Fruit fly (Drosophila melanogaster) whole organism, embryonic: ENCODE data around the gene CG14096.
A peak's percentile ranks its signal among the peaks of the same experiment; 100 is the strongest.

Experiments
- BtbVII ChIP-seq: fragments of 200-800 bp; sonication (Bioruptor generic); optimal IDR thresholded peaks from 3 replicates; lab custom pipeline; 2017; ENCODE audit warnings: missing biosample characterization, mild to moderate bottlenecking, missing genetic modification characterization
- CG10543 ChIP-seq: fragments of 200-800 bp; sonication (Bioruptor generic); optimal IDR thresholded peaks from 3 replicates; lab custom pipeline; 2017; ENCODE audit warnings: missing biosample characterization, mild to moderate bottlenecking, missing genetic modification characterization, moderate library complexity
- CG10959 ChIP-seq: fragments of 200-800 bp; sonication (Bioruptor generic); IDR thresholded peaks from 2 replicates; pipeline ENCODE4 v1.3.6; 2022; ENCODE audit warnings: missing biosample characterization, missing genetic modification characterization
- CG11723 ChIP-seq: fragments of 200-800 bp; sonication (Bioruptor generic); optimal IDR thresholded peaks from 2 replicates; lab custom pipeline; 2017; ENCODE audit warnings: missing biosample characterization, mild to moderate bottlenecking, missing genetic modification characterization
- CG13624 ChIP-seq: fragments of 200-800 bp; sonication (Bioruptor generic); optimal IDR thresholded peaks from 2 replicates; lab custom pipeline; 2016; ENCODE audit warnings: missing biosample characterization, missing genetic modification characterization
- CG14965 ChIP-seq: fragments of 200-800 bp; sonication (Bioruptor generic); optimal IDR thresholded peaks from 2 replicates; lab custom pipeline; 2016; ENCODE audit warnings: missing biosample characterization, missing genetic modification characterization, borderline replicate concordance
- CG15073 ChIP-seq: fragments of 200-800 bp; sonication (Bioruptor generic); optimal IDR thresholded peaks from 2 replicates; lab custom pipeline; 2016; ENCODE audit warnings: missing biosample characterization, missing genetic modification characterization
- CG3065 ChIP-seq: fragments of 200-800 bp; sonication (Bioruptor generic); optimal IDR thresholded peaks from 2 replicates; lab custom pipeline; 2016; ENCODE audit warnings: missing biosample characterization, missing genetic modification characterization
- CG32767 ChIP-seq: fragments of 200-800 bp; sonication (Bioruptor generic); IDR thresholded peaks from 2 replicates; pipeline ENCODE4 v1.3.6; 2022; ENCODE audit warnings: missing biosample characterization, missing genetic modification characterization
- CG3281 ChIP-seq: fragments of 200-800 bp; sonication (Bioruptor generic); optimal IDR thresholded peaks from 3 replicates; lab custom pipeline; 2017; ENCODE audit warnings: missing biosample characterization, mild to moderate bottlenecking, missing genetic modification characterization
- CG33557 ChIP-seq: fragments of 200-800 bp; sonication (Bioruptor generic); optimal IDR thresholded peaks from 2 replicates; lab custom pipeline; 2019; ENCODE audit warnings: missing biosample characterization, mild to moderate bottlenecking, missing genetic modification characterization, moderate library complexity
- CG3847 ChIP-seq: fragments of 200-800 bp; sonication (Bioruptor generic); IDR thresholded peaks from 2 replicates; pipeline ENCODE4 v1.3.6; 2022; ENCODE audit warnings: missing biosample characterization, missing genetic modification characterization
- CG4424 ChIP-seq: fragments of 200-800 bp; sonication (Bioruptor generic); optimal IDR thresholded peaks from 3 replicates; lab custom pipeline; 2016; ENCODE audit warnings: missing biosample characterization, missing genetic modification characterization
- CG4730 ChIP-seq: fragments of 200-800 bp; sonication (Bioruptor generic); IDR thresholded peaks from 2 replicates; pipeline ENCODE4 v1.3.6; 2022; ENCODE audit warnings: missing biosample characterization, missing genetic modification characterization
- CG4854 ChIP-seq: fragments of 200-800 bp; sonication (Bioruptor generic); optimal IDR thresholded peaks from 2 replicates; lab custom pipeline; 2016; ENCODE audit warnings: missing biosample characterization, missing genetic modification characterization, inconsistent platforms
- CG6791 ChIP-seq: fragments of 200-800 bp; sonication (Bioruptor generic); IDR thresholded peaks from 3 replicates; pipeline ENCODE4 v1.3.6; 2022; ENCODE audit warnings: missing biosample characterization, missing genetic modification characterization; ENCODE audit not compliant: partially characterized antibody
- CG6813 ChIP-seq: fragments of 200-800 bp; sonication (Bioruptor generic); optimal IDR thresholded peaks from 2 replicates; lab custom pipeline; 2017; ENCODE audit warnings: missing biosample characterization, missing genetic modification characterization, mild to moderate bottlenecking, moderate library complexity, missing genetic modification reagents
- CG7745 ChIP-seq: fragments of 200-800 bp; sonication (Bioruptor generic); optimal IDR thresholded peaks from 2 replicates; lab custom pipeline; 2018; ENCODE audit warnings: missing biosample characterization, mild to moderate bottlenecking, missing genetic modification characterization, moderate library complexity
- CG8290 ChIP-seq, 3 experiments: fragments of 200-800 bp; sonication (Bioruptor generic); optimal IDR thresholded peaks; 2 replicates each; lab custom pipeline; 2016 to 2019; ENCODE audit warnings: missing biosample characterization in 3 of 3, missing genetic modification characterization in 3 of 3, mild to moderate bottlenecking in 2 of 3, moderate library complexity in 1 of 3
- CTCF ChIP-seq: fragments of 200-800 bp; sonication (Bioruptor generic); optimal IDR thresholded peaks from 2 replicates; lab custom pipeline; 2017; ENCODE audit warnings: missing biosample characterization, mild to moderate bottlenecking, missing genetic modification characterization, moderate library complexity
- CoRest ChIP-seq: fragments of 200-800 bp; sonication (Bioruptor generic); optimal IDR thresholded peaks from 3 replicates; lab custom pipeline; 2018; ENCODE audit warnings: missing biosample characterization, mild to moderate bottlenecking, missing genetic modification characterization, moderate library complexity
- D19A ChIP-seq: fragments of 200-800 bp; optimal IDR thresholded peaks from 3 replicates; lab custom pipeline; 2019; ENCODE audit warnings: missing biosample characterization, mild to moderate bottlenecking, missing genetic modification characterization, moderate library complexity
- H15 ChIP-seq: fragments of 200-800 bp; sonication (Bioruptor generic); IDR thresholded peaks from 3 replicates; pipeline ENCODE4 v1.3.6; 2022; ENCODE audit warnings: missing biosample characterization, missing genetic modification characterization
- Hr39 ChIP-seq: fragments of >200 bp; optimal IDR thresholded peaks from 2 replicates; lab custom pipeline; 2017
- Jarid2 ChIP-seq: fragments of 200-800 bp; sonication (Bioruptor generic); optimal IDR thresholded peaks from 3 replicates; lab custom pipeline; 2017; ENCODE audit warnings: mild to moderate bottlenecking, missing biosample characterization, missing genetic modification reagents, missing genetic modification characterization
- Mrtf ChIP-seq: fragments of 200-800 bp; sonication (Bioruptor generic); IDR thresholded peaks from 3 replicates; pipeline ENCODE4 v1.3.6; 2022; ENCODE audit warnings: missing biosample characterization, missing genetic modification characterization
- NC2α ChIP-seq: fragments of 200-800 bp; sonication (Bioruptor generic); optimal IDR thresholded peaks from 2 replicates; lab custom pipeline; 2016; ENCODE audit warnings: missing biosample characterization, missing genetic modification characterization
- bowl ChIP-seq: fragments of 200-800 bp; sonication (Bioruptor generic); IDR thresholded peaks from 2 replicates; pipeline ENCODE4 v1.3.6; 2022; ENCODE audit warnings: missing biosample characterization, missing genetic modification characterization
- cas ChIP-seq: fragments of 200-800 bp; sonication (Bioruptor generic); IDR thresholded peaks from 2 replicates; pipeline ENCODE4 v1.3.6; 2022; ENCODE audit warnings: missing biosample characterization, missing genetic modification characterization
- crol ChIP-seq: fragments of 200-800 bp; sonication (Bioruptor generic); IDR thresholded peaks from 2 replicates; pipeline ENCODE4 v1.3.6; 2022; ENCODE audit warnings: missing biosample characterization, missing genetic modification characterization
- dan ChIP-seq: fragments of 200-800 bp; sonication (Bioruptor generic); IDR thresholded peaks from 2 replicates; pipeline ENCODE4 v1.3.6; 2022; ENCODE audit warnings: missing biosample characterization, missing genetic modification characterization
- ems ChIP-seq: fragments of 200-800 bp; sonication (Bioruptor generic); optimal IDR thresholded peaks from 3 replicates; lab custom pipeline; 2016; ENCODE audit warnings: missing biosample characterization, missing genetic modification characterization
- fu2 ChIP-seq: fragments of 200-800 bp; sonication (Bioruptor generic); optimal IDR thresholded peaks from 2 replicates; lab custom pipeline; 2016; ENCODE audit warnings: missing biosample characterization, missing genetic modification characterization
- lab ChIP-seq: fragments of 200-800 bp; sonication (Bioruptor generic); optimal IDR thresholded peaks from 3 replicates; lab custom pipeline; 2017; ENCODE audit warnings: missing biosample characterization, missing genetic modification characterization, mild to moderate bottlenecking, moderate library complexity, missing genetic modification reagents
- lmd ChIP-seq: fragments of 200-800 bp; sonication (Bioruptor generic); IDR thresholded peaks from 2 replicates; pipeline ENCODE4 v1.3.6; 2022; ENCODE audit warnings: missing biosample characterization, missing genetic modification characterization
- lov ChIP-seq, 2 experiments: fragments of 200-800 bp in 1 of 2; fragments of >200 bp in 1 of 2; sonication (Bioruptor generic) in 1 of 2; IDR thresholded peaks in 1 of 2; optimal IDR thresholded peaks in 1 of 2; 2 replicates in 1 of 2; 3 replicates in 1 of 2; pipeline versions ENCODE4 v1.3.6 to Lab custom; 2017 to 2022; ENCODE audit warnings: missing biosample characterization in 1 of 2, missing genetic modification characterization in 1 of 2
- prd ChIP-seq, 3 experiments: fragments of >200 bp in 2 of 3; fragments of 200-800 bp in 1 of 3; sonication (Bioruptor generic) in 1 of 3; optimal IDR thresholded peaks in 2 of 3; IDR thresholded peaks in 1 of 3; 2 replicates in 2 of 3; 3 replicates in 1 of 3; pipeline versions ENCODE4 v1.3.6 to Lab custom; 2017 to 2022; ENCODE audit warnings: missing biosample characterization in 1 of 3, missing genetic modification characterization in 1 of 3
- shn ChIP-seq: fragments of 200-800 bp; sonication (Bioruptor generic); optimal IDR thresholded peaks from 3 replicates; lab custom pipeline; 2016; ENCODE audit warnings: missing biosample characterization, missing genetic modification characterization
- sim ChIP-seq: fragments of 200-800 bp; sonication (Bioruptor generic); IDR thresholded peaks from 2 replicates; pipeline ENCODE4 v1.3.6; 2022; ENCODE audit warnings: missing biosample characterization, missing genetic modification characterization
- sima ChIP-seq: fragments of 200-800 bp; sonication (Bioruptor generic); optimal IDR thresholded peaks from 2 replicates; lab custom pipeline; 2016; ENCODE audit warnings: missing biosample characterization, missing genetic modification characterization
- tio ChIP-seq: fragments of 200-800 bp; sonication (Bioruptor generic); optimal IDR thresholded peaks from 2 replicates; lab custom pipeline; 2017; ENCODE audit warnings: missing biosample characterization, missing genetic modification characterization, inconsistent platforms
- unc-4 ChIP-seq: fragments of 200-800 bp; sonication (Bioruptor generic); IDR thresholded peaks from 2 replicates; pipeline ENCODE4 v1.3.6; 2022; ENCODE audit warnings: missing biosample characterization, missing genetic modification characterization; ENCODE audit not compliant: partially characterized antibody
- vnd ChIP-seq: fragments of 200-800 bp; sonication (Bioruptor generic); IDR thresholded peaks from 3 replicates; pipeline ENCODE4 v1.3.6; 2022; ENCODE audit warnings: missing biosample characterization, missing genetic modification characterization; ENCODE audit not compliant: partially characterized antibody
- vvl ChIP-seq: fragments of 200-800 bp; sonication (Bioruptor generic); IDR thresholded peaks from 2 replicates; pipeline ENCODE4 v1.3.6; 2022; ENCODE audit warnings: missing biosample characterization, missing genetic modification characterization

The CG14096 gene

DNA sequence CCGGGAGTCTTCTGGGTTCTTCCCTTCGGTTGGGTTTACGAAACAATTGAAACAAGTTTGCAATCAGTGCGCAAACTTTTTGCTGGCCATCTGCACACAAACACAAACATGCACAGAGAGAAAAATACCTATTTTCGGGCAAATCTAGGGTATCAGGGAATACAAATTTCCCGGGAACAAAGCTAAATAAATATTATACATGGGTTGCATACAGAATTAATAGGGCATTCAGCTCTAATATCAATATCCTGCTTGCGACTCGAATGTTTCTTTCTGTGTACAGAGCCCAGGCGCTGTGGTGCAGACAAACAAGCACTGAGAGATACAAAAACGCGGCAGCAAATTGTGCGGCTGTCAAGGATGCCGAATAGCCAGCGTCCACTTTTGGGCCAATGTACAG is 22.8 kb downstream of the CG14096 start (continued):
- TF ChIP-seq tio (peak; percentile 12), CG10959 (GFP tag; lab: Robert Waterston, UW) (no peak; the same call in 1 of the 2 replicates), bowl (no peak), dan (GFP tag; lab: Robert Waterston, UW) (no peak), CG6791 (GFP tag; lab: Robert Waterston, UW) (no peak), crol (GFP tag; lab: Robert Waterston, UW) (no peak), lmd (0 out of 2 replicates have a peak, but pooled peaks have one; percentile 35), vvl (GFP tag; lab: Robert Waterston, UW) (peak; percentile 15; the same call in 1 of the 2 replicates), CG13624 (GFP tag; lab: Kevin White, UChicago) (no peak), sima (GFP tag; lab: Kevin White, UChicago) (no peak), CG6813 (GFP tag; lab: Kevin White, UChicago) (no peak), Jarid2 (GFP tag; lab: Kevin White, UChicago) (no peak), shn (GFP tag; lab: Kevin White, UChicago) (no peak), ems (no peak), BtbVII (no peak), Hr39 (lab: Kevin White, UChicago) (no peak), CG11723 (GFP tag; lab: Kevin White, UChicago) (no peak), CoRest (tag; lab: Kevin White, UChicago) (no peak), D19A (tag; lab: Kevin White, UChicago) (no peak), CG3847 (GFP tag; lab: Robert Waterston, UW) (0 out of 2 replicates have a peak, but pooled peaks have one; percentile 21), CG7745 (tag; lab: Kevin White, UChicago) (no peak), CG4854 (no peak), CG4424 (peak; percentile 16), H15 (GFP tag; lab: Robert Waterston, UW) (0 out of 3 replicates have a peak, but pooled peaks have one; percentile 37), prd (optimal IDR thresholded peaks at IDR 0.05; lab: Kevin White, UChicago) (no peak), prd (GFP tag; IDR thresholded peaks at IDR 0.05; lab: Robert Waterston, UW) (peak; percentile 70; the same call in 2 of the 3 replicates), CG3281 (no peak), Mrtf (peak; percentile 33; the same call in 1 of the 3 replicates), unc-4 (GFP tag; lab: Robert Waterston, UW) (no peak), NC2α (GFP tag; lab: Kevin White, UChicago) (no peak), fu2 (no peak), cas (GFP tag; lab: Robert Waterston, UW) (no peak), CG14965 (GFP tag; lab: Kevin White, UChicago) (no peak), CG3065 (GFP tag; lab: Kevin White, UChicago) (no peak), CTCF (GFP tag; lab: Kevin White, UChicago) (no peak), CG15073 (GFP tag; lab: Kevin White, UChicago) (no peak), CG8290 (GFP tag; optimal IDR thresholded peaks at IDR 0.05; lab: Kevin White, UChicago) (no peak), CG8290 (tag; optimal IDR thresholded peaks at IDR 0.05; lab: Kevin White, UChicago) (peak in 1 of 2 experiments; percentile 57), vnd (no peak), sim (no peak), lab (GFP tag; lab: Kevin White, UChicago) (peak; percentile 35), CG32767 (GFP tag; lab: Robert Waterston, UW) (no peak), CG4730 (GFP tag; lab: Robert Waterston, UW) (0 out of 2 replicates have a peak, but pooled peaks have one; percentile 27), CG33557 (GFP tag; lab: Kevin White, UChicago) (no peak), CG10543 (GFP tag; lab: Kevin White, UChicago) (no peak), lov (optimal IDR thresholded peaks at IDR 0.05; lab: Kevin White, UChicago) (no peak), lov (GFP tag; IDR thresholded peaks at IDR 0.05; lab: Robert Waterston, UW) (no peak)
